Fruit fly (Drosophila melanogaster) whole organism, embryonic: ENCODE data around the gene CG13408.

ENCODE experiments used
- Ada2b ChIP-seq: fragments of 200-800 bp; sonication (Bioruptor generic); IDR thresholded peaks from 2 replicates; pipeline ENCODE4 v1.3.6; 2022; ENCODE audit warnings: missing biosample characterization, missing genetic modification characterization
- Asciz ChIP-seq: fragments of 200-800 bp; sonication (Bioruptor generic); optimal IDR thresholded peaks from 2 replicates; lab custom pipeline; 2017; ENCODE audit warnings: missing biosample characterization, mild to moderate bottlenecking, missing genetic modification characterization, missing genetic modification reagents
- B-H1 ChIP-seq: fragments of 200-800 bp; sonication (Bioruptor generic); IDR thresholded peaks from 3 replicates; pipeline ENCODE4 v1.3.6; 2022; ENCODE audit warnings: missing biosample characterization, missing genetic modification characterization
- Bgb ChIP-seq: fragments of 200-800 bp; sonication (Bioruptor generic); IDR thresholded peaks from 2 replicates; pipeline ENCODE4 v1.3.6; 2022; ENCODE audit warnings: missing biosample characterization, missing genetic modification characterization; ENCODE audit not compliant: partially characterized antibody
- CG10274 ChIP-seq: fragments of 200-800 bp; sonication (Bioruptor generic); optimal IDR thresholded peaks from 3 replicates; lab custom pipeline; 2017; ENCODE audit warnings: missing biosample characterization, mild to moderate bottlenecking, missing genetic modification characterization
- CG12391 ChIP-seq: fragments of 200-800 bp; sonication (Bioruptor generic); optimal IDR thresholded peaks from 3 replicates; lab custom pipeline; 2018; ENCODE audit warnings: missing biosample characterization, mild to moderate bottlenecking, missing genetic modification characterization, moderate library complexity
- CG12942 ChIP-seq: fragments of 200-800 bp; sonication (Bioruptor generic); optimal IDR thresholded peaks from 3 replicates; lab custom pipeline; 2016; ENCODE audit warnings: missing biosample characterization, missing genetic modification characterization
- CG13296 ChIP-seq: fragments of 200-800 bp; sonication (Bioruptor generic); optimal IDR thresholded peaks from 3 replicates; lab custom pipeline; 2018; ENCODE audit warnings: missing biosample characterization, mild to moderate bottlenecking, missing genetic modification characterization
- CG16813 ChIP-seq: fragments of 200-800 bp; sonication (Bioruptor generic); IDR thresholded peaks from 3 replicates; pipeline ENCODE4 v1.3.6; 2022; ENCODE audit warnings: missing biosample characterization, missing genetic modification characterization; ENCODE audit not compliant: partially characterized antibody
- CG16815 ChIP-seq: fragments of 200-800 bp; sonication (Bioruptor generic); optimal IDR thresholded peaks from 3 replicates; lab custom pipeline; 2017; ENCODE audit warnings: missing biosample characterization, mild to moderate bottlenecking, missing genetic modification characterization
- CG17829 ChIP-seq: fragments of 200-800 bp; optimal IDR thresholded peaks from 2 replicates; lab custom pipeline; 2019; ENCODE audit warnings: missing biosample characterization, mild to moderate bottlenecking, missing genetic modification characterization, moderate library complexity
- CG2199 ChIP-seq: fragments of 200-800 bp; sonication (Bioruptor generic); IDR thresholded peaks from 3 replicates; pipeline ENCODE4 v1.3.6; 2022; ENCODE audit warnings: missing biosample characterization, missing genetic modification characterization
- CG30020 ChIP-seq: fragments of 200-800 bp; optimal IDR thresholded peaks from 2 replicates; lab custom pipeline; 2019; ENCODE audit warnings: missing biosample characterization, mild to moderate bottlenecking, missing genetic modification characterization, moderate library complexity
- CG30431 ChIP-seq: fragments of 200-800 bp; sonication (Bioruptor generic); optimal IDR thresholded peaks from 2 replicates; lab custom pipeline; 2017; ENCODE audit warnings: missing biosample characterization, missing genetic modification characterization
- CG33213 ChIP-seq: fragments of 200-800 bp; sonication (Bioruptor generic); optimal IDR thresholded peaks from 3 replicates; lab custom pipeline; 2016; ENCODE audit warnings: missing biosample characterization, missing genetic modification characterization
- CG33557 ChIP-seq: fragments of 200-800 bp; sonication (Bioruptor generic); optimal IDR thresholded peaks from 2 replicates; lab custom pipeline; 2019; ENCODE audit warnings: missing biosample characterization, mild to moderate bottlenecking, missing genetic modification characterization, moderate library complexity
- CG34422 ChIP-seq: fragments of 200-800 bp; sonication (Bioruptor generic); IDR thresholded peaks from 3 replicates; pipeline ENCODE4 v1.3.6; 2022; ENCODE audit warnings: missing biosample characterization, missing genetic modification characterization
- CG42726 ChIP-seq: fragments of 200-800 bp; sonication (Bioruptor generic); IDR thresholded peaks from 2 replicates; pipeline ENCODE4 v1.3.6; 2022; ENCODE audit warnings: missing biosample characterization, missing genetic modification characterization; ENCODE audit not compliant: partially characterized antibody
- CG4328 ChIP-seq: fragments of 200-800 bp; sonication (Bioruptor generic); optimal IDR thresholded peaks from 3 replicates; lab custom pipeline; 2017; ENCODE audit warnings: missing biosample characterization, missing genetic modification reagents, missing genetic modification characterization
- CG7271 ChIP-seq: fragments of 200-800 bp; sonication (Bioruptor generic); optimal IDR thresholded peaks from 2 replicates; lab custom pipeline; 2018; ENCODE audit warnings: missing biosample characterization, mild to moderate bottlenecking, missing genetic modification characterization, moderate library complexity
- CG9876 ChIP-seq: fragments of 200-800 bp; sonication (Bioruptor generic); optimal IDR thresholded peaks from 2 replicates; lab custom pipeline; 2016; ENCODE audit warnings: missing biosample characterization, missing genetic modification characterization
- CTCF ChIP-seq: fragments of 200-800 bp; sonication (Bioruptor generic); optimal IDR thresholded peaks from 2 replicates; lab custom pipeline; 2017; ENCODE audit warnings: missing biosample characterization, mild to moderate bottlenecking, missing genetic modification characterization, moderate library complexity
- CoRest ChIP-seq: fragments of 200-800 bp; sonication (Bioruptor generic); optimal IDR thresholded peaks from 3 replicates; lab custom pipeline; 2018; ENCODE audit warnings: missing biosample characterization, mild to moderate bottlenecking, missing genetic modification characterization, moderate library complexity
- D19B ChIP-seq: fragments of 200-800 bp; sonication (Bioruptor generic); optimal IDR thresholded peaks from 2 replicates; lab custom pipeline; 2017; ENCODE audit warnings: missing biosample characterization, mild to moderate bottlenecking, missing genetic modification characterization
- Dip2 ChIP-seq: fragments of 200-800 bp; sonication (Bioruptor generic); IDR thresholded peaks from 2 replicates; pipeline ENCODE4 v1.3.6; 2022; ENCODE audit warnings: missing biosample characterization, missing genetic modification characterization
- Dp ChIP-seq: fragments of 200-800 bp; sonication (Bioruptor generic); optimal IDR thresholded peaks from 2 replicates; lab custom pipeline; 2018; ENCODE audit warnings: missing biosample characterization, mild to moderate bottlenecking, missing genetic modification characterization, moderate library complexity
- E2f2 ChIP-seq: fragments of 200-800 bp; sonication (Bioruptor generic); IDR thresholded peaks from 2 replicates; pipeline ENCODE4 v1.3.6; 2022; ENCODE audit warnings: missing biosample characterization, missing genetic modification characterization
- Eip74EF ChIP-seq, 2 experiments: fragments of 200-800 bp in 1 of 2; fragments of >200 bp in 1 of 2; sonication (Bioruptor generic) in 1 of 2; optimal IDR thresholded peaks; 2 replicates each; lab custom pipeline; 2017 to 2019; ENCODE audit warnings: missing biosample characterization in 2 of 2, missing genetic modification characterization in 2 of 2, mild to moderate bottlenecking in 1 of 2, moderate library complexity in 1 of 2
- Ets97D ChIP-seq: fragments of 200-800 bp; sonication (Bioruptor generic); optimal IDR thresholded peaks from 3 replicates; lab custom pipeline; 2016; ENCODE audit warnings: missing biosample characterization, missing genetic modification characterization
- HLHmδ ChIP-seq: fragments of 200-800 bp; sonication (Bioruptor generic); optimal IDR thresholded peaks from 2 replicates; lab custom pipeline; 2018; ENCODE audit warnings: missing biosample characterization, mild to moderate bottlenecking, missing genetic modification characterization, moderate library complexity
- Six4 ChIP-seq: fragments of 200-800 bp; sonication (Bioruptor generic); optimal IDR thresholded peaks from 2 replicates; lab custom pipeline; 2016; ENCODE audit warnings: missing biosample characterization, missing genetic modification characterization
- Sox102F ChIP-seq: fragments of 200-800 bp; sonication (Bioruptor generic); optimal IDR thresholded peaks from 2 replicates; lab custom pipeline; 2018; ENCODE audit warnings: missing biosample characterization, mild to moderate bottlenecking, missing genetic modification characterization, moderate library complexity
- ato ChIP-seq: fragments of 200-800 bp; sonication (Bioruptor generic); IDR thresholded peaks from 2 replicates; pipeline ENCODE4 v1.3.6; 2022; ENCODE audit warnings: missing biosample characterization, missing genetic modification characterization; ENCODE audit not compliant: partially characterized antibody
- dysf ChIP-seq: fragments of 200-800 bp; sonication (Bioruptor generic); IDR thresholded peaks from 3 replicates; pipeline ENCODE4 v1.3.6; 2022; ENCODE audit warnings: missing biosample characterization, missing genetic modification characterization
- eve ChIP-seq, 2 experiments: fragments of >200 bp; optimal IDR thresholded peaks; 2 replicates each; lab custom pipeline; 2017; ENCODE audit warnings: missing biosample characterization in 2 of 2, missing genetic modification characterization in 2 of 2
- gcm2 ChIP-seq: fragments of 200-800 bp; sonication (Bioruptor generic); optimal IDR thresholded peaks from 2 replicates; lab custom pipeline; 2016; ENCODE audit warnings: missing biosample characterization, missing genetic modification characterization
- gfzf ChIP-seq: fragments of 200-800 bp; sonication (Bioruptor generic); optimal IDR thresholded peaks from 2 replicates; lab custom pipeline; 2016; ENCODE audit warnings: missing biosample characterization, mild to moderate bottlenecking, missing genetic modification characterization, moderate library complexity
- pfk ChIP-seq: fragments of 200-800 bp; sonication (Bioruptor generic); optimal IDR thresholded peaks from 2 replicates; lab custom pipeline; 2018; ENCODE audit warnings: missing biosample characterization, mild to moderate bottlenecking, missing genetic modification characterization, moderate library complexity
- sc ChIP-seq, 3 experiments: fragments of >200 bp in 2 of 3; fragments of 200-800 bp in 1 of 3; sonication (Bioruptor generic) in 1 of 3; optimal IDR thresholded peaks; 2 replicates in 2 of 3; 3 replicates in 1 of 3; lab custom pipeline; 2017; ENCODE audit warnings: mild to moderate bottlenecking in 1 of 3, missing biosample characterization in 1 of 3, missing genetic modification characterization in 1 of 3, missing genetic modification reagents in 1 of 3
- stwl ChIP-seq: fragments of 200-800 bp; sonication (Bioruptor generic); optimal IDR thresholded peaks from 3 replicates; lab custom pipeline; 2018; ENCODE audit warnings: missing biosample characterization, mild to moderate bottlenecking, missing genetic modification characterization, moderate library complexity
- toy ChIP-seq: fragments of 200-800 bp; sonication (Bioruptor generic); IDR thresholded peaks from 2 replicates; pipeline ENCODE4 v1.3.6; 2022; ENCODE audit warnings: missing biosample characterization, missing genetic modification characterization
- vvl ChIP-seq: fragments of 200-800 bp; sonication (Bioruptor generic); IDR thresholded peaks from 2 replicates; pipeline ENCODE4 v1.3.6; 2022; ENCODE audit warnings: missing biosample characterization, missing genetic modification characterization
- z ChIP-seq: fragments of 200-800 bp; sonication (Bioruptor generic); IDR thresholded peaks from 3 replicates; pipeline ENCODE4 v1.3.6; 2022; ENCODE audit warnings: missing biosample characterization, missing genetic modification characterization
- zf30C ChIP-seq: fragments of 200-800 bp; sonication (Bioruptor generic); optimal IDR thresholded peaks from 3 replicates; lab custom pipeline; 2018; ENCODE audit warnings: missing biosample characterization, mild to moderate bottlenecking, missing genetic modification characterization

CG13408 gene

dm6 chr3R:22071628-22072027 lies 8.6 kb upstream of the CG13408 start (continued):
- TF ChIP-seq ato (GFP tag; lab: Robert Waterston, UW) (0 out of 2 replicates have a peak, but pooled peaks have one; percentile 6), CG4328 (no peak), CG2199 (no peak), z (GFP tag; lab: Robert Waterston, UW) (0 out of 3 replicates have a peak, but pooled peaks have one; percentile 11), B-H1 (GFP tag; lab: Robert Waterston, UW) (no peak), gcm2 (GFP tag; lab: Kevin White, UChicago) (no peak), Ets97D (GFP tag; lab: Kevin White, UChicago) (no peak), Sox102F (no peak)

- TF ChIP-seq CG30020 (tag; lab: Kevin White, UChicago) (no peak), CG9876 (GFP tag; lab: Kevin White, UChicago) (no peak), pfk (GFP tag; lab: Kevin White, UChicago) (no peak), CG2199 (peak; percentile 88), stwl (tag; lab: Kevin White, UChicago) (peak; percentile 85), CTCF (GFP tag; lab: Kevin White, UChicago) (peak; percentile 53), CG16815 (no peak), CG33557 (GFP tag; lab: Kevin White, UChicago) (no peak), eve (GFP tag; optimal IDR thresholded peaks at IDR 0.05; lab: Kevin White, UChicago) (no peak)
Measured at dm6 chr3R:22072553-22072952, 7.6 kb upstream of the CG13408 start.

- TF ChIP-seq CG10274 (GFP tag; lab: Kevin White, UChicago) (peak; percentile 17), Six4 (GFP tag; lab: Kevin White, UChicago) (no peak)
Measured at dm6 chr3R:22086297-22086696, 6.1 kb downstream of the CG13408 start, which contains the start of gene BomT3. BomT3 (minus strand) TSS chr3R:22086397.

dm6 chr3R:22086775-22087174 lies 6.6 kb downstream of the CG13408 start, which contains the start of gene BomBc3:
BomBc3 (plus strand) TSS chr3R:22087075.
- TF ChIP-seq CG12391 (tag; lab: Kevin White, UChicago) (no peak), dysf (GFP tag; lab: Robert Waterston, UW) (no peak), sc (optimal IDR thresholded peaks at IDR 0.05; lab: Kevin White, UChicago) (no peak), sc (GFP tag; optimal IDR thresholded peaks at IDR 0.05; lab: Kevin White, UChicago) (no peak), Eip74EF (GFP tag; optimal IDR thresholded peaks at IDR 0.05; lab: Kevin White, UChicago) (no peak), eve (GFP tag; optimal IDR thresholded peaks at IDR 0.05; lab: Kevin White, UChicago) (no peak), D19B (GFP tag; lab: Kevin White, UChicago) (no peak), CoRest (tag; lab: Kevin White, UChicago) (no peak), CG12942 (GFP tag; lab: Kevin White, UChicago) (no peak), Ada2b (no peak), HLHmδ (no peak), CG30431 (no peak), toy (GFP tag; lab: Robert Waterston, UW) (no peak), CG17829 (no peak)

dm6 chr3R:22093950-22094349 lies 13.8 kb downstream of the CG13408 start:
- peak; percentile 91 for TF ChIP-seq E2f2 (GFP tag; lab: Robert Waterston, UW)
- peak; percentile 25 for TF ChIP-seq CG33213 (GFP tag; lab: Kevin White, UChicago)
- TF ChIP-seq CG42726 = peak; percentile 78; the same call in 1 of the 2 replicates
- TF ChIP-seq Bgb (GFP tag; lab: Robert Waterston, UW) = peak; percentile 16
- no peak for TF ChIP-seq CG16813
- peak; percentile 81; the same call in 1 of the 2 replicates for TF ChIP-seq vvl (GFP tag; lab: Robert Waterston, UW)
- peak; percentile 35 for TF ChIP-seq gfzf
- TF ChIP-seq CG13296 = no peak
- TF ChIP-seq CG34422 = no peak
- no peak for TF ChIP-seq Dip2 (GFP tag; lab: Robert Waterston, UW)
- no peak for TF ChIP-seq zf30C
- TF ChIP-seq stwl (tag; lab: Kevin White, UChicago) = peak; percentile 96
- TF ChIP-seq Dp (GFP tag; lab: Kevin White, UChicago) = peak; percentile 78
- no peak for TF ChIP-seq CG7271 (tag; lab: Kevin White, UChicago)
- TF ChIP-seq Asciz (GFP tag; lab: Kevin White, UChicago) = no peak
